Fruit fly (Drosophila melanogaster): Measurements from ENCODE around the gene Septin2.

Septin2 gene

dm6 chr3R:20592517-20593462 lies 4.6 kb upstream of the Septin2 start, which contains the start of the genes Pus1 and bon (continued):
- TF ChIP-seq Blimp-1 (GFP tag; optimal IDR thresholded peaks at IDR 0.05) (peak; percentile 51), sqz (GFP tag; optimal IDR thresholded peaks at IDR 0.05) (peak; percentile 76), CG17186 (GFP tag; optimal IDR thresholded peaks at IDR 0.05) (peak; percentile 64), row (GFP tag; IDR thresholded peaks at IDR 0.05) (peak; percentile 38; the same call in 2 of the 3 replicates), Atf3 (GFP tag; optimal IDR thresholded peaks at IDR 0.05) (peak; percentile 17), jumu (GFP tag; optimal IDR thresholded peaks at IDR 0.05) (peak; percentile 32), CG2199 (GFP tag; IDR thresholded peaks at IDR 0.05) (0 out of 3 replicates have a peak, but pooled peaks have one; percentile 16), CG17829 (tag; optimal IDR thresholded peaks at IDR 0.05) (peak; percentile 8), CG1792 (GFP tag; optimal IDR thresholded peaks at IDR 0.05) (peak; percentile 34), CG14441 (GFP tag; IDR thresholded peaks at IDR 0.05) (peak; percentile 74), pzg (GFP tag; optimal IDR thresholded peaks at IDR 0.05) (peak; percentile 87), CG8478 (optimal IDR thresholded peaks at IDR 0.05) (peak; percentile 65), tgo (GFP tag; IDR thresholded peaks at IDR 0.05) (no peak), Myb (GFP tag; optimal IDR thresholded peaks at IDR 0.05) (peak; percentile 65), Trl (optimal IDR thresholded peaks at IDR 0.05) (peak in 1 of 2 experiments; percentile 34), Trl (GFP tag; optimal IDR thresholded peaks at IDR 0.05) (no peak), Lhr (GFP tag; optimal IDR thresholded peaks at IDR 0.05) (peak; percentile 51), fu2 (GFP tag; optimal IDR thresholded peaks at IDR 0.05) (peak; percentile 25), gcm (GFP tag; optimal IDR thresholded peaks at IDR 0.05) (peak; percentile 30), HLH54F (GFP tag; optimal IDR thresholded peaks at IDR 0.05) (peak; percentile 30), dm (GFP tag; optimal IDR thresholded peaks at IDR 0.05) (peak; percentile 53), her (GFP tag; optimal IDR thresholded peaks at IDR 0.05) (no peak), CG7839 (tag; optimal IDR thresholded peaks at IDR 0.05) (peak; percentile 1), CG34224 (GFP tag; IDR thresholded peaks at IDR 0.05; ENCODE audit: partially characterized antibody) (peak; percentile 20; the same call in 1 of the 3 replicates), kni (GFP tag; optimal IDR thresholded peaks at IDR 0.05) (peak; percentile 30), CG16813 (GFP tag; IDR thresholded peaks at IDR 0.05; ENCODE audit: partially characterized antibody) (peak; percentile 14; the same call in 1 of the 3 replicates), CG30403 (GFP tag; optimal IDR thresholded peaks at IDR 0.05) (peak; percentile 25), CG17568 (GFP tag; optimal IDR thresholded peaks at IDR 0.05) (no peak), CG10267 (tag; optimal IDR thresholded peaks at IDR 0.05) (peak; percentile 40), Six4 (GFP tag; optimal IDR thresholded peaks at IDR 0.05) (peak; percentile 1), CG15601 (tag; optimal IDR thresholded peaks at IDR 0.05) (peak; percentile 14), tin (GFP tag; optimal IDR thresholded peaks at IDR 0.05) (peak; percentile 30), ken (GFP tag; IDR thresholded peaks at IDR 0.05) (peak; percentile 34; the same call in 1 of the 3 replicates), crp (GFP tag; optimal IDR thresholded peaks at IDR 0.05) (peak; percentile 18 to 86), CG30020 (tag; optimal IDR thresholded peaks at IDR 0.05) (peak; percentile 43), CG14860 (GFP tag; IDR thresholded peaks at IDR 0.05; ENCODE audit: partially characterized antibody) (0 out of 3 replicates have a peak, but pooled peaks have one; percentile 7), Max (GFP tag; optimal IDR thresholded peaks at IDR 0.05) (peak; percentile 38), CG3847 (GFP tag; IDR thresholded peaks at IDR 0.05) (peak; percentile 64), Bgb (GFP tag; IDR thresholded peaks at IDR 0.05; ENCODE audit: partially characterized antibody) (peak; percentile 57), NC2β (GFP tag; optimal IDR thresholded peaks at IDR 0.05) (peak; percentile 46), Scr (GFP tag; IDR thresholded peaks at IDR 0.05; ENCODE audit: partially characterized antibody) (peak; percentile 39), psq (GFP tag; optimal IDR thresholded peaks at IDR 0.05) (no peak), slou (GFP tag; optimal IDR thresholded peaks at IDR 0.05) (no peak), ems (GFP tag; optimal IDR thresholded peaks at IDR 0.05) (peak; percentile 19), CG17359 (tag; optimal IDR thresholded peaks at IDR 0.05) (no peak), CG13287 (GFP tag; IDR thresholded peaks at IDR 0.05; ENCODE audit: partially characterized antibody) (peak; percentile 39; the same call in 1 of the 2 replicates), pum (GFP tag; optimal IDR thresholded peaks at IDR 0.05) (peak; percentile 14), CG34422 (GFP tag; IDR thresholded peaks at IDR 0.05) (peak; percentile 72; the same call in 2 of the 3 replicates)
